Fruit fly (Drosophila melanogaster): Measurements from ENCODE around the gene CG31862.
A peak's percentile ranks its signal among the peaks of the same experiment; 100 is the strongest.

The CG31862 gene

dm6 chr2L:12372436-12372835 is 33.8 kb downstream of the CG31862 start (continued):
- TF ChIP-seq onecut (GFP tag; IDR thresholded peaks at IDR 0.05) (no peak), kni (GFP tag; optimal IDR thresholded peaks at IDR 0.05) (peak; percentile 26), CG8290 (GFP tag; optimal IDR thresholded peaks at IDR 0.05) (no peak), CG8290 (tag; optimal IDR thresholded peaks at IDR 0.05) (peak in 1 of 2 experiments; percentile 56), CG4328 (GFP tag; optimal IDR thresholded peaks at IDR 0.05) (peak; percentile 38), kay (GFP tag; optimal IDR thresholded peaks at IDR 0.05) (no peak), pfk (GFP tag; optimal IDR thresholded peaks at IDR 0.05) (peak; percentile 5), CG3847 (GFP tag; IDR thresholded peaks at IDR 0.05) (no peak), CG2120 (GFP tag; optimal IDR thresholded peaks at IDR 0.05) (peak; percentile 47), klu (GFP tag; IDR thresholded peaks at IDR 0.05) (no peak), Oaz (GFP tag; IDR thresholded peaks at IDR 0.05) (no peak), CG18764 (GFP tag; optimal IDR thresholded peaks at IDR 0.05) (peak; percentile 40), sob (GFP tag; IDR thresholded peaks at IDR 0.05) (peak; percentile 61; the same call in 1 of the 2 replicates), tup (GFP tag; optimal IDR thresholded peaks at IDR 0.05) (peak; percentile 22), CG6854 (GFP tag; optimal IDR thresholded peaks at IDR 0.05) (peak; percentile 39), scrt (GFP tag; optimal IDR thresholded peaks at IDR 0.05) (no peak), CG11696 (GFP tag; IDR thresholded peaks at IDR 0.05) (no peak), Doc2 (GFP tag; IDR thresholded peaks at IDR 0.05) (no peak), vvl (GFP tag; IDR thresholded peaks at IDR 0.05) (no peak), Sry-δ (GFP tag; optimal IDR thresholded peaks at IDR 0.05) (no peak), nerfin-1 (tag; optimal IDR thresholded peaks at IDR 0.05) (no peak), Aef1 (GFP tag; IDR thresholded peaks at IDR 0.05) (no peak), C15 (GFP tag; IDR thresholded peaks at IDR 0.05) (no peak), bowl (GFP tag; IDR thresholded peaks at IDR 0.05) (no peak), Jarid2 (GFP tag; optimal IDR thresholded peaks at IDR 0.05) (peak; percentile 7), chm (GFP tag; IDR thresholded peaks at IDR 0.05) (peak; percentile 12; the same call in 1 of the 2 replicates), wek (GFP tag; optimal IDR thresholded peaks at IDR 0.05) (peak; percentile 42), fd96Cb (tag; optimal IDR thresholded peaks at IDR 0.05) (no peak), HHEX (GFP tag; optimal IDR thresholded peaks at IDR 0.05) (peak; percentile 64), CG9817 (tag; optimal IDR thresholded peaks at IDR 0.05) (peak; percentile 19), Hmr (GFP tag; optimal IDR thresholded peaks at IDR 0.05) (peak; percentile 79), CG14710 (tag; optimal IDR thresholded peaks at IDR 0.05) (no peak), CG7928 (GFP tag; optimal IDR thresholded peaks at IDR 0.05) (peak; percentile 27), CG2202 (tag; optimal IDR thresholded peaks at IDR 0.05) (peak; percentile 6), CG10543 (GFP tag; optimal IDR thresholded peaks at IDR 0.05) (peak; percentile 35), CG3281 (GFP tag; optimal IDR thresholded peaks at IDR 0.05) (peak; percentile 60), CG1647 (GFP tag; optimal IDR thresholded peaks at IDR 0.05) (peak; percentile 10), CG8281 (tag; optimal IDR thresholded peaks at IDR 0.05) (no peak), vnd (GFP tag; IDR thresholded peaks at IDR 0.05; ENCODE audit: partially characterized antibody) (no peak), rib (GFP tag; IDR thresholded peaks at IDR 0.05) (peak; percentile 38; the same call in 1 of the 2 replicates), CG8944 (GFP tag; optimal IDR thresholded peaks at IDR 0.05) (no peak), dimm (GFP tag; IDR thresholded peaks at IDR 0.05) (no peak), CG10209 (GFP tag; optimal IDR thresholded peaks at IDR 0.05) (peak; percentile 51), nau (GFP tag; optimal IDR thresholded peaks at IDR 0.05) (peak; percentile 59), jigr1 (GFP tag; IDR thresholded peaks at IDR 0.05) (no peak), CG3407 (GFP tag; optimal IDR thresholded peaks at IDR 0.05) (peak; percentile 9), cato (GFP tag; optimal IDR thresholded peaks at IDR 0.05; ENCODE audit: borderline replicate concordance) (no peak), so (GFP tag; IDR thresholded peaks at IDR 0.05) (0 out of 3 replicates have a peak, but pooled peaks have one; percentile 22), grau (tag; optimal IDR thresholded peaks at IDR 0.05) (peak; percentile 6), B-H2 (GFP tag; optimal IDR thresholded peaks at IDR 0.05) (no peak), CG7987 (GFP tag; optimal IDR thresholded peaks at IDR 0.05) (peak; percentile 59)
